Worm (Caenorhabditis elegans): ENCODE measurements around the gene T09A5.4.

The T09A5.4 gene

ce11 chrII:7836613-7837226 lies 9.3 kb upstream of the T09A5.4 start (continued):
- TF ChIP-seq C16A3.4 (tag; optimal IDR thresholded peaks at IDR 0.05) (peak; percentile 29), ceh-90 (tag; optimal IDR thresholded peaks at IDR 0.05) (no peak), F16B12.6 (tag; optimal IDR thresholded peaks at IDR 0.05) (no peak), tbx-2 (tag; optimal IDR thresholded peaks at IDR 0.05) (peak; percentile 71), blmp-1 (tag; optimal IDR thresholded peaks at IDR 0.05) (no peak), sox-4 (tag; optimal IDR thresholded peaks at IDR 0.05) (no peak), fkh-10 (GFP tag; optimal IDR thresholded peaks at IDR 0.05) (no peak), ama-1 (optimal IDR thresholded peaks at IDR 0.05) (no peak), mep-1 (tag; optimal IDR thresholded peaks at IDR 0.05) (no peak), sptf-1 (tag; optimal IDR thresholded peaks at IDR 0.05) (no peak), nhr-20 (tag; optimal IDR thresholded peaks at IDR 0.05) (peak; percentile 84), ztf-4 (tag; optimal IDR thresholded peaks at IDR 0.05) (peak; percentile 55), nhr-71 (tag; optimal IDR thresholded peaks at IDR 0.05) (peak; percentile 94), ets-5 (GFP tag; IDR thresholded peaks at IDR 0.05) (no peak), xbp-1 (tag; optimal IDR thresholded peaks at IDR 0.05) (peak; percentile 11), pax-3 (tag; optimal IDR thresholded peaks at IDR 0.05) (no peak), snpc-4 (tag; optimal IDR thresholded peaks at IDR 0.05) (no peak), zag-1 (tag; optimal IDR thresholded peaks at IDR 0.05) (no peak), swsn-7 (tag; optimal IDR thresholded peaks at IDR 0.05) (peak; percentile 64), unc-130 (tag; optimal IDR thresholded peaks at IDR 0.05) (peak; percentile 69), C04F5.9 (tag; optimal IDR thresholded peaks at IDR 0.05) (peak; percentile 28), hlh-17 (GFP tag; optimal IDR thresholded peaks at IDR 0.05; ENCODE audit: borderline replicate concordance) (no peak), lin-14 (GFP tag; optimal IDR thresholded peaks at IDR 0.05) (peak; percentile 91), nhr-19 (GFP tag; conservative IDR thresholded peaks at IDR 0.05) (peak; percentile 80)

ce11 chrII:7838661-7839060 lies 7.3 kb upstream of the T09A5.4 start:
- TF ChIP-seq nhr-19 (GFP tag; conservative IDR thresholded peaks at IDR 0.05) (no peak), nhr-84 (tag; optimal IDR thresholded peaks at IDR 0.05) (no peak), lsy-2 (tag; optimal IDR thresholded peaks at IDR 0.05) (peak; percentile 2 to 22), lin-14 (GFP tag; optimal IDR thresholded peaks at IDR 0.05) (peak; percentile 83), nhr-76 (tag; optimal IDR thresholded peaks at IDR 0.05) (no peak), isw-1 (GFP tag; IDR thresholded peaks at IDR 0.05) (no peak), efl-1 (optimal IDR thresholded peaks at IDR 0.05) (peak; percentile 9 to 28), efl-1 (GFP tag; optimal IDR thresholded peaks at IDR 0.05 in 1 of 2) (peak in 1 of 2 experiments; percentile 13), Y116A8C.19 (tag; optimal IDR thresholded peaks at IDR 0.05; ENCODE audit: borderline replicate concordance) (no peak), aly-2 (tag; optimal IDR thresholded peaks at IDR 0.05) (no peak), F16B12.6 (tag; optimal IDR thresholded peaks at IDR 0.05) (no peak), lin-35 (GFP tag; optimal IDR thresholded peaks at IDR 0.05) (no peak), nhr-12 (tag; optimal IDR thresholded peaks at IDR 0.05) (no peak), tlp-1 (tag; optimal IDR thresholded peaks at IDR 0.05) (no peak), snpc-4 (tag; optimal IDR thresholded peaks at IDR 0.05) (no peak), sox-4 (tag; optimal IDR thresholded peaks at IDR 0.05) (no peak), nhr-85 (tag) (peak; percentile 33), egl-27 (tag; optimal IDR thresholded peaks at IDR 0.05) (no peak), sup-37 (GFP tag; optimal IDR thresholded peaks at IDR 0.05) (no peak), ceh-88 (GFP tag; IDR thresholded peaks at IDR 0.05) (no peak), egl-13 (tag; optimal IDR thresholded peaks at IDR 0.05) (no peak), aha-1 (tag; optimal IDR thresholded peaks at IDR 0.05) (no peak), elt-3 (tag; optimal IDR thresholded peaks at IDR 0.05) (no peak), skn-1 (tag; optimal IDR thresholded peaks at IDR 0.05) (no peak), unc-62 (GFP tag; optimal IDR thresholded peaks at IDR 0.05) (peak; percentile 17), C04F5.9 (tag; optimal IDR thresholded peaks at IDR 0.05) (no peak), dsc-1 (tag; optimal IDR thresholded peaks at IDR 0.05) (no peak), hpl-2 (GFP tag; optimal IDR thresholded peaks at IDR 0.05) (no peak), pax-3 (tag; optimal IDR thresholded peaks at IDR 0.05) (no peak), nhr-77 (tag; optimal IDR thresholded peaks at IDR 0.05) (no peak), ceh-82 (tag; optimal IDR thresholded peaks at IDR 0.05) (peak in 1 of 3 experiments; percentile 28), ceh-8 (GFP tag; optimal IDR thresholded peaks at IDR 0.05) (no peak), nhr-28 (tag; optimal IDR thresholded peaks at IDR 0.05) (no peak), ets-5 (GFP tag; IDR thresholded peaks at IDR 0.05) (no peak), blmp-1 (tag; optimal IDR thresholded peaks at IDR 0.05) (no peak), rnt-1 (tag; optimal IDR thresholded peaks at IDR 0.05) (peak; percentile 10), lir-3 (tag; optimal IDR thresholded peaks at IDR 0.05; ENCODE audit: poor library complexity) (no peak)
